Fruit fly (Drosophila melanogaster) whole organism, wandering third instar larva: ENCODE data around the gene CG5021.

Source experiments
- Abd-B ChIP-seq: fragments of >200 bp; optimal IDR thresholded peaks from 2 replicates; lab custom pipeline; 2017; ENCODE audit warnings: missing biosample characterization, missing genetic modification characterization
- CG32264 ChIP-seq: fragments of 200-800 bp; sonication (Bioruptor generic); optimal IDR thresholded peaks from 2 replicates; lab custom pipeline; 2016; ENCODE audit warnings: missing biosample characterization, missing genetic modification characterization
- CG9705 ChIP-seq: fragments of 200-800 bp; sonication (Bioruptor generic); optimal IDR thresholded peaks from 2 replicates; lab custom pipeline; 2018; ENCODE audit warnings: missing biosample characterization, mild to moderate bottlenecking, missing genetic modification characterization
- Dif ChIP-seq: fragments of 200-275, 200-300 bp; sonication (Bioruptor generic); optimal IDR thresholded peaks from 2 replicates; lab custom pipeline; 2018; ENCODE audit warnings: missing biosample characterization, missing genetic modification characterization; ENCODE audit not compliant: partially characterized antibody
- GATAd ChIP-seq: sonication (Bioruptor generic); optimal IDR thresholded peaks from 2 replicates; lab custom pipeline; 2016; ENCODE audit warnings: missing biosample characterization, missing genetic modification characterization
- HLH106 ChIP-seq: fragments of 200-800 bp; optimal IDR thresholded peaks from 3 replicates; lab custom pipeline; 2019; ENCODE audit warnings: missing biosample characterization, mild to moderate bottlenecking, missing genetic modification characterization, moderate library complexity
- Hr78 ChIP-seq: fragments of >200 bp; optimal IDR thresholded peaks from 2 replicates; lab custom pipeline; 2017; ENCODE audit warnings: missing biosample characterization, missing genetic modification characterization
- Hr83 ChIP-seq: fragments of 200-300 bp; sonication (Bioruptor generic); optimal IDR thresholded peaks from 2 replicates; lab custom pipeline; 2016; ENCODE audit warnings: missing biosample characterization, mild to moderate bottlenecking, missing genetic modification characterization, moderate library complexity; ENCODE audit not compliant: poor library complexity, severe bottlenecking
- Jra ChIP-seq: sonication (Bioruptor generic); optimal IDR thresholded peaks from 2 replicates; lab custom pipeline; 2016; ENCODE audit warnings: missing biosample characterization, missing genetic modification characterization
- Mio ChIP-seq: sonication (Bioruptor generic); optimal IDR thresholded peaks from 2 replicates; lab custom pipeline; 2016; ENCODE audit warnings: missing biosample characterization, missing genetic modification characterization
- N ChIP-seq: fragments of >200 bp; optimal IDR thresholded peaks from 2 replicates; lab custom pipeline; 2018; ENCODE audit warnings: missing biosample characterization, missing external identifiers, missing genetic modification characterization
- Rel ChIP-seq, 2 experiments: fragments of 200-800 bp; sonication (Bioruptor generic) in 1 of 2; optimal IDR thresholded peaks; 2 replicates in 1 of 2; 3 replicates in 1 of 2; lab custom pipeline; 2016 to 2019; ENCODE audit warnings: mild to moderate bottlenecking in 2 of 2, missing biosample characterization in 2 of 2, missing genetic modification characterization in 2 of 2, moderate library complexity in 1 of 2
- Sp1 ChIP-seq: fragments of 200-800 bp; sonication (Bioruptor generic); optimal IDR thresholded peaks from 3 replicates; lab custom pipeline; 2019; ENCODE audit warnings: missing biosample characterization, mild to moderate bottlenecking, missing genetic modification characterization, moderate library complexity
- Vsx2 ChIP-seq: fragments of 200-300, 225-300 bp; sonication (Bioruptor generic); optimal IDR thresholded peaks from 2 replicates; lab custom pipeline; 2018; ENCODE audit warnings: missing biosample characterization, missing genetic modification characterization; ENCODE audit not compliant: partially characterized antibody
- brk ChIP-seq: fragments of 200-800 bp; sonication (Bioruptor generic); optimal IDR thresholded peaks from 2 replicates; lab custom pipeline; 2016; ENCODE audit warnings: missing biosample characterization, mild to moderate bottlenecking, missing genetic modification characterization
- dl ChIP-seq, 2 experiments: fragments of 175-275, 200-275 bp in 1 of 2; fragments of 200-275 bp in 1 of 2; sonication (Bioruptor generic); optimal IDR thresholded peaks; lab custom pipeline; 2018; ENCODE audit warnings: mild to moderate bottlenecking in 2 of 2, missing biosample characterization in 2 of 2, missing genetic modification characterization in 2 of 2, moderate library complexity in 2 of 2; ENCODE audit not compliant: partially characterized antibody in 2 of 2, insufficient read depth in 1 of 2
- dsf ChIP-seq: sonication (Bioruptor generic); optimal IDR thresholded peaks from 2 replicates; lab custom pipeline; 2016; ENCODE audit warnings: missing biosample characterization, missing genetic modification characterization, borderline replicate concordance
- ey ChIP-seq: fragments of 200-800 bp; sonication (Bioruptor generic); optimal IDR thresholded peaks from 2 replicates; lab custom pipeline; 2016; ENCODE audit warnings: missing biosample characterization, missing genetic modification characterization
- foxo ChIP-seq, 2 experiments: fragments of 200-800 bp; sonication (Bioruptor generic); optimal IDR thresholded peaks; 2 replicates in 1 of 2; 3 replicates in 1 of 2; lab custom pipeline; 2016 to 2017; ENCODE audit warnings: missing biosample characterization in 2 of 2, missing genetic modification characterization in 2 of 2
- fru ChIP-seq: fragments of 200-800 bp; sonication (Bioruptor generic); optimal IDR thresholded peaks from 3 replicates; lab custom pipeline; 2016; ENCODE audit warnings: missing biosample characterization, mild to moderate bottlenecking, missing genetic modification characterization
- jim ChIP-seq: fragments of 175-275, 200-325 bp; sonication (Bioruptor generic); optimal IDR thresholded peaks from 2 replicates; lab custom pipeline; 2016; ENCODE audit warnings: missing biosample characterization, mild to moderate bottlenecking, missing genetic modification characterization
- pan ChIP-seq: fragments of >200 bp; optimal IDR thresholded peaks from 2 replicates; lab custom pipeline; 2017
- rgr ChIP-seq: fragments of 200-800 bp; sonication (Bioruptor generic); optimal IDR thresholded peaks from 3 replicates; lab custom pipeline; 2016; ENCODE audit warnings: missing biosample characterization, mild to moderate bottlenecking, missing genetic modification characterization
- sage ChIP-seq: fragments of 200-800 bp; sonication (Bioruptor generic); optimal IDR thresholded peaks from 2 replicates; lab custom pipeline; 2016; ENCODE audit warnings: missing biosample characterization, mild to moderate bottlenecking, missing genetic modification characterization
- sv ChIP-seq: fragments of 200-800 bp; sonication (Bioruptor generic); optimal IDR thresholded peaks from 3 replicates; lab custom pipeline; 2016; ENCODE audit warnings: missing biosample characterization, missing genetic modification characterization
- usp ChIP-seq: fragments of >200 bp; optimal IDR thresholded peaks from 2 replicates; lab custom pipeline; 2017; ENCODE audit warnings: missing biosample characterization, missing genetic modification characterization

CG5021 gene

DNA sequence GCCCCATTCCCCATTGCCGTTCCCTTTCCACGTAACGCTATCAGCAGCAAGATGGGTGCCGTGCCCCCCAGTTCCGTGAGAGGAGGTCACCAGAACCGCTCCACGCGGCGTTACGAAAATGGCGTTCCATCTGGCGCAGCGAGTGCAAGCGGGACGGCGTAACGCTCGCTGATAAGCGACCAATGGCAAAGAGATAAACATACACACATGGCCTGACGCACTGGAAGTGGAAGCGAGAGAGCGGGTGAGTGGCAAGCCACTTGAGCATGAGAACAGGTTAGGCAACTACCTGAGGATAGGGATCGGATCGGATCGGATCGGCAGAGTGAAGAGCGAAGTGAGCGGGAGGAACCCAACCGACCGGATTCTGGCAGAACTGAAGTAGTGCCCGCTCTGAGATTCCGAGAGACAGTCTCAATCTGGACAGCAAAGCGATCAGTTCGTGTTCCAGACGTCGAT lies 38.2 kb downstream of the CG5021 start, which contains the start of gene Doc3:
Gene Doc3 (plus strand): TSS at position 409 of the 459 bp plus-strand sequence.
- TF ChIP-seq Dif (peak; percentile 93), dl (GFP tag; optimal IDR thresholded peaks at IDR 0.05; lab: Kevin White, UChicago; ENCODE audit: insufficient read depth in 1 of 2, partially characterized antibody in 2 of 2) (peak; percentile 40 to 70), Rel (GFP tag; optimal IDR thresholded peaks at IDR 0.05; lab: Kevin White, UChicago) (no peak), Rel (tag; optimal IDR thresholded peaks at IDR 0.05; lab: Kevin White, UChicago) (peak; percentile 11), Vsx2 (GFP tag; lab: Kevin White, UChicago) (peak; percentile 95), ey (GFP tag; lab: Kevin White, UChicago) (no peak)

DNA sequence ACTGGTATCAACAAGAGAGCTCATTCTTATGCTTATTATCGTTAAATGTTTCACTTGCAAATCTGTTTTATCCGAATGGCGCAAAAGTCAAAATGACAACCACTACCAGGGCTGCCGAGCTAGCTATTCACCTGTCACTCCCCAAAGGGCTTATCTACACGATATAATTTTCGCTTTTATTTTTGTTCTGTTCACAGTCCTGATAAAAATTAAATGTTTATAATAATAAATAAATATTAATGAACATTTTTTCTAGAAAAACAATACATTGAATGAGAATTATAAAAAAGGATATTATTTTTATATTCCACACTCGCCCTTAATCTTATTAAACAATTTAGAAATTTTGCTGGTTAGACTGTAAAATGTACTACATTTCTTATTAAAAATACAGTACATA lies 43.1 kb downstream of the CG5021 start, which contains the start of gene CG5194:
Gene CG5194 (minus strand): TSS at position 101 of the 400 bp plus-strand sequence.
- no peak for TF ChIP-seq Mio
- no peak for TF ChIP-seq CG32264
- no peak for TF ChIP-seq dl (GFP tag; optimal IDR thresholded peaks at IDR 0.05; lab: Kevin White, UChicago; ENCODE audit: insufficient read depth in 1 of 2, partially characterized antibody in 2 of 2)
- no peak for TF ChIP-seq jim (GFP tag; lab: Kevin White, UChicago)
- TF ChIP-seq Dif: no peak
- no peak for TF ChIP-seq Sp1
- no peak for TF ChIP-seq N (GFP tag; lab: Kevin White, UChicago)
- TF ChIP-seq Hr78 (GFP tag; lab: Kevin White, UChicago): no peak

- no peak for TF ChIP-seq usp (GFP tag; lab: Kevin White, UChicago)
- TF ChIP-seq sv (GFP tag; lab: Kevin White, UChicago): peak; percentile 65
- TF ChIP-seq, all 38 proteins: peak for 1
Measured at dm6 chr3L:9011485-9012389, 45.1 kb downstream of the CG5021 start.

DNA sequence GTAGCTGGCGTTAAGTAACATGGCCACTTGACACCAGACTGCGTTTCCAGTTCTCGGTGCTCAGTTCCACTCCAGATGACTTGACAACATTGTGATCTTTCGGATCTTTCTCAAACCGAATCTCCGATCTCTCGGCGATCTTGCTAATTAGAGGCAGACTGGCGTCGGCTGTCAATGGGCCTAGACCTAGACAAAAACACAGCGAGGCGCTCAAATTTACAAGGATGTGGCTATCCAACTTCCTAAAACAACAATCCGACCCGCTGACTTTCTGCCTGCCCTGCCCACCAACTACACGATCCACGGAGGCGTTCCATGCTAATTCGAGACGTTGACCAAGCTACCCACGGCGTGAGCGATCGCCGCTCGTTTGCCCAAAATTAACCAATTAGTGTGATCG lies 47.1 kb downstream of the CG5021 start:
- TF ChIP-seq Hr78 (GFP tag; lab: Kevin White, UChicago): no peak
- TF ChIP-seq GATAd: no peak
- TF ChIP-seq N (GFP tag; lab: Kevin White, UChicago): no peak
- TF ChIP-seq rgr: no peak
- TF ChIP-seq Sp1: no peak
- TF ChIP-seq Abd-B: no peak
- no peak for TF ChIP-seq Jra (GFP tag; lab: Kevin White, UChicago)
- TF ChIP-seq pan (lab: Kevin White, UChicago): no peak
- no peak for TF ChIP-seq dsf
- TF ChIP-seq Dif: no peak
- TF ChIP-seq sv (GFP tag; lab: Kevin White, UChicago): no peak
- TF ChIP-seq HLH106: no peak
- TF ChIP-seq CG9705 (GFP tag; lab: Kevin White, UChicago): no peak
- no peak for TF ChIP-seq Vsx2 (GFP tag; lab: Kevin White, UChicago)
- TF ChIP-seq CG32264: no peak
- TF ChIP-seq Hr83 (GFP tag; lab: Kevin White, UChicago): no peak
- no peak for TF ChIP-seq usp (GFP tag; lab: Kevin White, UChicago)
- TF ChIP-seq jim (GFP tag; lab: Kevin White, UChicago): no peak
- no peak for TF ChIP-seq sage

DNA sequence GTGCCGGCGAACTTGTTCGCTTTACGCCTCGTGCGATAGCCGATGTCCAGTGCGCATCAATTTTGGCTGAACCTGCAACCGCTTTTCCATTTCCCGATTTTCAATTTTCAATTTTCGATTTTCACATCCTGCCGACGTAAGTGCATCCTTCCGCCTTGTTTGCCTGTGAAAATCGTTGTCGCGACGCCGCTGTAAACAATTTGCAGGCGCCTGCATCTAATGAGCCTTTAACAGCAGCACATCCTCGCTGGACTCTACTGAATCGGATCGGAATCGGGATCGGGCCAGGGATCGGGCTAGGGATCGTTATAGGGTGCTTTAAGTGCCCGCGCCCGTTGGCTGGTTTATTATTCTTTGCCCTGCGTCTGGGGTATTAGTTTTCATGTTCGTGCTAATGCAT lies 50.8 kb downstream of the CG5021 start:
- no peak for TF ChIP-seq Jra (GFP tag; lab: Kevin White, UChicago)
- no peak for TF ChIP-seq N (GFP tag; lab: Kevin White, UChicago)
- no peak for TF ChIP-seq brk (GFP tag; lab: Kevin White, UChicago)
- no peak for TF ChIP-seq GATAd
- no peak for TF ChIP-seq foxo (GFP tag; optimal IDR thresholded peaks at IDR 0.05; lab: Kevin White, UChicago)
- no peak for TF ChIP-seq dsf
- TF ChIP-seq ey (GFP tag; lab: Kevin White, UChicago): no peak
- no peak for TF ChIP-seq usp (GFP tag; lab: Kevin White, UChicago)
- TF ChIP-seq sv (GFP tag; lab: Kevin White, UChicago): no peak
- no peak for TF ChIP-seq jim (GFP tag; lab: Kevin White, UChicago)
- no peak for TF ChIP-seq fru (GFP tag; lab: Kevin White, UChicago)
- TF ChIP-seq Sp1: no peak
